Fruit fly (Drosophila melanogaster): Measurements from ENCODE around the gene JTBR.

- TF ChIP-seq kni (GFP tag; optimal IDR thresholded peaks at IDR 0.05) (no peak), CG14710 (tag; optimal IDR thresholded peaks at IDR 0.05) (no peak)
Observed at dm6 chr3L:1827809-1828371, 25.2 kb upstream of the JTBR start.
